Worm (Caenorhabditis elegans): ENCODE data around the gene coq-5.

Gene coq-5

ce11 chrIII:7880132-7880715 is 22.0 kb upstream of the coq-5 start:
- no peak for TF ChIP-seq W03F9.2 (tag; optimal IDR thresholded peaks at IDR 0.05)
- no peak for TF ChIP-seq dao-5 (tag; optimal IDR thresholded peaks at IDR 0.05)
- TF ChIP-seq him-1 (tag; optimal IDR thresholded peaks at IDR 0.05) = no peak

ce11 chrIII:7878852-7879329 is 20.6 kb upstream of the coq-5 start, which contains the start of gene sup-18:
Gene sup-18, minus strand, starts transcription at chrIII:7878902.
- TF ChIP-seq dao-5 (tag; optimal IDR thresholded peaks at IDR 0.05) (no peak), him-1 (tag; optimal IDR thresholded peaks at IDR 0.05) (no peak), W03F9.2 (tag; optimal IDR thresholded peaks at IDR 0.05) (no peak)

DNA sequence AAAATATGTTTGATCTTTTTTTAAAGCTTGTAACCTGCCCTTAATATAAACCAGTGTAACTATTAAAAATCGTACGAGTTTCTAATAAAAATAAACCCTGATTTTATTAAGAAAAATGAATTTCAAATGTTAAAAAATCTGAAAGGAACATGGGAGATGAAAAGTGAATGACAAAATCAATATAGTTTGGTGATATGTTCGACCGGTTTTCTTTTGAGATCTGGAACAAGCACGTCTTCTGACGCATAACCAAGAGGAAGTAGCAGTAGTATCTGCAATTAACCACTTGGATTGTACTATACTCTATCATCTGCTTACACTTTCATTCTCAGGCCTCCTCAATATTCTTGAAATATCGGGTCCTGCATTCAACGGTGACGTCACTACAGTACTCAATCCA is 18.8 kb upstream of the coq-5 start:
- TF ChIP-seq dao-5 (tag; optimal IDR thresholded peaks at IDR 0.05) (no peak), him-1 (tag; optimal IDR thresholded peaks at IDR 0.05) (no peak), W03F9.2 (tag; optimal IDR thresholded peaks at IDR 0.05) (no peak)

ce11 chrIII:7873481-7873880 is 15.2 kb upstream of the coq-5 start, which contains the start of gene tyr-1:
Gene tyr-1, plus strand, starts transcription at chrIII:7873781.
- TF ChIP-seq dao-5 (tag; optimal IDR thresholded peaks at IDR 0.05) (no peak), W03F9.2 (tag; optimal IDR thresholded peaks at IDR 0.05) (no peak), him-1 (tag; optimal IDR thresholded peaks at IDR 0.05) (no peak)

ce11 chrIII:7872776-7873175 is 14.5 kb upstream of the coq-5 start:
- TF ChIP-seq W03F9.2 (tag; optimal IDR thresholded peaks at IDR 0.05) (no peak), dao-5 (tag; optimal IDR thresholded peaks at IDR 0.05) (no peak), him-1 (tag; optimal IDR thresholded peaks at IDR 0.05) (no peak)

DNA sequence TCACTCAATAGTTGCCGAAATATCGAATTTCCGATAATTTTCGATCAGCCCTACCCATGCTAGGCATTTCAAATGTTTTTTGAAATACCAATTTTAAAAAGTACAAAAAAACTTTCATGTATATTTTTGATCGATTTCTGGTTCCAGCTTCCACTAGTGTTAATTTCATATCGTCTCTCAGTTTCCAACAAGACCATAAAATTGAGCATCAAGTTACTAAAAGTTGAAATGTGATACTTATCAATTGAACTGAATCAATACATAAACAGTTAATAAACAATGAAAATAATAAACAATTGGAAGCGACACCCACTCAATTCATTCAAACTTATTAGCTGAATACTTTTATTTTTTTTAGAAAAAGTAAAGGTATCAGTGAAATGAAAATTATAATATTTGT is 7.9 kb upstream of the coq-5 start, which contains the start of gene cup-4:
cup-4 (plus strand) TSS at position 301 of the 400 bp plus-strand sequence.
- no peak for TF ChIP-seq him-1 (tag; optimal IDR thresholded peaks at IDR 0.05)
- TF ChIP-seq dao-5 (tag; optimal IDR thresholded peaks at IDR 0.05) = no peak
- TF ChIP-seq W03F9.2 (tag; optimal IDR thresholded peaks at IDR 0.05) = no peak

- TF ChIP-seq W03F9.2 (tag; optimal IDR thresholded peaks at IDR 0.05) = no peak
- TF ChIP-seq dao-5 (tag; optimal IDR thresholded peaks at IDR 0.05) = no peak
- no peak for TF ChIP-seq him-1 (tag; optimal IDR thresholded peaks at IDR 0.05)
Observed at ce11 chrIII:7865238-7865761, 7.0 kb upstream of the coq-5 start, which contains the start of gene slc-17.3. Gene slc-17.3, minus strand, starts transcription at chrIII:7865288.

DNA sequence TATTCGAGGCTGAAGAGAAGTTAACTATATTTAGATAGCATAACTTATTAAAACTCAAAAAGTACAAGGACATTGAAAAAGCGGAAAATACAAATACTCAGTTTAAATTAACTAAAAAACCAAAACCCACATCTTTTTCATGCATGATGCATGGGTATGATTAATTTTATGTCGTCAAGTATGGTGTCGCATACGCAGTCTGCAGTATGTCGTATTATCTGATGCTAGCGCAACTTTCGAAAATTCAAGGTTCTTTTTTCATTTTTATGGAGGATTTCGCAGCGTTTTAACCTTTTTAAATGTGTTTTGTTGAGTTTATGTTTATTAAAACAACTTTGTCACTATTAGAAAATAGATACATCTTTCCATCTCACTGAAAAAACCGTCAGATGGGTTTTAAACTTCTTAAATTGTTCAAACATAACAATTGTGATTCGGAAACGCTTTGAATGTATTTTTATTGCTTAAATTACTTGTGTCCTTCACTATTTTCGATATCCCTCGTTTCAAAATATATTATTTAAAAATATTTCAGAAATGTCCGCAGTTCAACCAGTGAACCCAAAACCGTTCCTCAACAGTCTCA is 3.4 kb upstream of the coq-5 start, which contains the start of gene snr-5:
snr-5 (plus strand) TSS at position 536 of the 586 bp plus-strand sequence.
- TF ChIP-seq W03F9.2 (tag; optimal IDR thresholded peaks at IDR 0.05) = no peak
- no peak for TF ChIP-seq dao-5 (tag; optimal IDR thresholded peaks at IDR 0.05)
- no peak for TF ChIP-seq him-1 (tag; optimal IDR thresholded peaks at IDR 0.05)

DNA sequence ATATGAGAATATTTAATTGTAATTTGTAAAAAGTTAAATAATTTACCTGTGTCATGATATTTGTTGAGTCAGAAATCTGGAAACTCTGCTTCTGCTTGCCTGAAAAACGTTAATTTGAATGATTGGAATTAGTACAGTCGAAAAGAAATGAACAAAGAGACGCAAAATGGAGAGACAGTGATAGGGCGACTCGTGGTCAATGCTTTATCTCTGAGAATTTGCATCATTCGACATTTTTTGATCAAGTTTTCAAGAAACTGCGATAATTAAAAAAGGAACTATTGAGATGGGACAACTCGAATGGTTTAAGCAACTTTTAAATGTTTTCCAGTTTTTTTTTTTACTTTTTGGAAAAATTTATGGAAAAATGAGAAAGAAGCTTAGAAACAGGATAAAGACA is 2.6 kb upstream of the coq-5 start, which contains the start of gene cuc-1:
cuc-1 (minus strand) TSS at position 101 of the 400 bp plus-strand sequence.
- no peak for TF ChIP-seq him-1 (tag; optimal IDR thresholded peaks at IDR 0.05)
- no peak for TF ChIP-seq dao-5 (tag; optimal IDR thresholded peaks at IDR 0.05)
- TF ChIP-seq W03F9.2 (tag; optimal IDR thresholded peaks at IDR 0.05) = no peak

DNA sequence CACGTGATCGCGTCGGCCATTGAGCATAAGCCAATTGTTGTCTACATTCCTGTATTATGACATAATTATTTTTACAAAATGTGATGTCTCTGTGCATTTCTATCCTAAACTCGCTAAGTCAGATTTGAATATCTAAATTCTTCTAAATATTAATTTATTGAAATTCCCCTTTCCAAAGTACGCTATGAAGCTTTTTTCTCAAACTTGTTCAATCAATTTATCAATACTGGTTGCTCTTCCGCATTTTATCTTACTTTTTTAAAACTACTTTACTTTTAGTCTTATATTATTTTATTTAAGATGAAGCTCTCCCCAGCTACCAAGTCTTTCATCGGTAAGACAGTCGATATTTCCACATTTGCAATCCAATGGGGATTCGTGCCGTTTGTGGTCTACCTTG is 1.1 kb upstream of the coq-5 start, which contains the start of gene tomm-7:
tomm-7 (plus strand) TSS at position 301 of the 400 bp plus-strand sequence.
- TF ChIP-seq dao-5 (tag; optimal IDR thresholded peaks at IDR 0.05) = no peak
- TF ChIP-seq W03F9.2 (tag; optimal IDR thresholded peaks at IDR 0.05) = no peak
- no peak for TF ChIP-seq him-1 (tag; optimal IDR thresholded peaks at IDR 0.05)

- TF ChIP-seq dao-5 (tag; optimal IDR thresholded peaks at IDR 0.05) = no peak
Observed at ce11 chrIII:7857142-7857541, 1.1 kb downstream of the coq-5 start, which contains the start of gene tag-307. Gene tag-307, minus strand, starts transcription at chrIII:7857242.

DNA sequence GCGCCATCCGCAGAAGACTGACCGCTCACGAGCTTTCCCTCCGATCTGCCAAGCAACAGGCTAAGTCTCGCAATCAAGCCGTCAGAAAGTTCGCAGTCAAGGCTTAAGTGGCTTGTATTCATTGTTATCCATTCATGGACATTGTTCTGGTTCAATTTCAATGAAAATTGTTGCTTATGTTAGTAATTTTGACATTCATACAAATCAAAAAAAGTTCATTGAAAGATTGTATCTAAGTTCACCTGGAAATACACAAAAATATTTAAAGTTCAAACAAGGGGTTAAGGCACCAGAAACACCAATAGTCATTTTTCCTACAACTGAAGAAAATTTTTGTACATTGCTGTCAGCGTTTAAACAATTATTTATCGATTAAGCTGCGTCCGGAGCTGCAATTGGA is 2.8 kb downstream of the coq-5 start:
- TF ChIP-seq him-1 (tag; optimal IDR thresholded peaks at IDR 0.05) = no peak
- TF ChIP-seq dao-5 (tag; optimal IDR thresholded peaks at IDR 0.05) = no peak
- TF ChIP-seq W03F9.2 (tag; optimal IDR thresholded peaks at IDR 0.05) = no peak

DNA sequence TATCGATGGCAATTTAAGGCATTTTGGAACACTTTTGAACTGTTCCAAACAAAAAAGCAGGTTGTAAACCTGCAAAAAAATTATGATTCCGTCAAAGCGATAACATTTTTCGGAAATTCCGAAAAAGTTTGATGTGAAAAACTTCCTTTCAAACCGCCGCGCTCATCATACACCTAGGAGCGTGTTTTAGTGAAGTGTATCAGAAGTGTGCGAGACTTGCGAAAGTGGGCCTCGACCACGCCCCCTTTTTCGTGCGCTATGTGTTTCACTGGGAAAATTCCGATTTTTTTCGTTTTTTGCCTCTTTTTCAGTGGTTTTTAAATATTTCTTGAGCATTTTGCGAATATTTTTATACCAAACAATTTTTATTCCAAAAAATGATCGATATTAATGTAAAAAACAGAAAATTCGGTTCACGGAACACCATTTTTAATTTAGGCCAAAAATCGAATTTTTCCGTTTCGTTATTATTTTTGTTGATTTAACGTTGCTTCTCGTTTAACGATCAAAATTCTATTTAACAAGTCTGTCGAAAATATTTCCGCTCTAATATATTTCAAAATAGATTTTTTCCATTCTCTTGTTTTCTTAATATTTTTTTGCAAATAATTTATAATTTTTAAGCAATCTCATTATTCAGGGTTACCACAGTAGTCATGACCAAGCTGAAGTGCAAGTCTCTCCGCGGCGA is 3.6 kb downstream of the coq-5 start, which contains the start of gene rpl-35:
rpl-35 (plus strand) TSS at position 641 of the 691 bp plus-strand sequence.
- TF ChIP-seq him-1 (tag; optimal IDR thresholded peaks at IDR 0.05) = peak; percentile 99
- TF ChIP-seq W03F9.2 (tag; optimal IDR thresholded peaks at IDR 0.05) = peak; percentile 99
- peak; percentile 79 for TF ChIP-seq dao-5 (tag; optimal IDR thresholded peaks at IDR 0.05)
